Worm (Caenorhabditis elegans): ENCODE results near the gene M106.2.

The M106.2 gene

ce11 chrII:10868670-10869246, 19.0 kb upstream of the M106.2 start, which contains the start of the genes gmps-1 and cap-2 (continued):
- peak; percentile 19 for TF ChIP-seq nhr-90 (tag; optimal IDR thresholded peaks at IDR 0.05)
- no peak for TF ChIP-seq nfya-1 (tag; optimal IDR thresholded peaks at IDR 0.05; ENCODE audit: borderline replicate concordance, insufficient read depth)
- TF ChIP-seq hsf-1 (GFP tag; IDR thresholded peaks at IDR 0.05): peak; percentile 80
- peak; percentile 91 for TF ChIP-seq D2030.7 (GFP tag; IDR thresholded peaks at IDR 0.05)
- peak; percentile 45 for TF ChIP-seq efl-1 (GFP tag; optimal IDR thresholded peaks at IDR 0.05)
- TF ChIP-seq ets-4 (GFP tag; optimal IDR thresholded peaks at IDR 0.05): no peak
- peak; percentile 91 for TF ChIP-seq ceh-27 (GFP tag; optimal IDR thresholded peaks at IDR 0.05)
- TF ChIP-seq tbx-9 (tag; optimal IDR thresholded peaks at IDR 0.05; ENCODE audit: borderline replicate concordance): no peak
- peak; percentile 96 for TF ChIP-seq K11D2.4 (GFP tag; IDR thresholded peaks at IDR 0.05)
- TF ChIP-seq nhr-179 (tag; optimal IDR thresholded peaks at IDR 0.05): no peak
- 0 out of 2 replicates have a peak, but pooled peaks have one; percentile 30 for TF ChIP-seq attf-6 (GFP tag; IDR thresholded peaks at IDR 0.05)
- peak; percentile 45 for TF ChIP-seq ztf-3 (GFP tag; optimal IDR thresholded peaks at IDR 0.05)
- peak; percentile 54 for TF ChIP-seq F10E7.11 (tag; optimal IDR thresholded peaks at IDR 0.05)
- no peak for TF ChIP-seq ceh-40 (GFP tag; IDR thresholded peaks at IDR 0.05)
- TF ChIP-seq F55B11.4 (tag; optimal IDR thresholded peaks at IDR 0.05; ENCODE audit: borderline replicate concordance, insufficient read depth): no peak
- peak; percentile 53 for TF ChIP-seq him-1 (tag; optimal IDR thresholded peaks at IDR 0.05)
- TF ChIP-seq F23B12.7 (tag; optimal IDR thresholded peaks at IDR 0.05; ENCODE audit: insufficient read depth): peak; percentile 67
- no peak for TF ChIP-seq mes-4 (tag; optimal IDR thresholded peaks at IDR 0.05)
- TF ChIP-seq zfh-2 (GFP tag; conservative IDR thresholded peaks at IDR 0.05): peak; percentile 91
- no peak for TF ChIP-seq ccch-3 (GFP tag; optimal IDR thresholded peaks at IDR 0.05)
- peak; percentile 82; the same call in 1 of the 2 replicates for TF ChIP-seq ztf-28 (GFP tag; IDR thresholded peaks at IDR 0.05)
- peak; percentile 88; the same call in 1 of the 2 replicates for TF ChIP-seq lag-1 (GFP tag; IDR thresholded peaks at IDR 0.05)
- TF ChIP-seq B0035.1 (tag; optimal IDR thresholded peaks at IDR 0.05): peak; percentile 54
- peak; percentile 92 for TF ChIP-seq C17E4.6 (GFP tag; IDR thresholded peaks at IDR 0.05)
- TF ChIP-seq zim-3 (tag; optimal IDR thresholded peaks at IDR 0.05): no peak
- TF ChIP-seq ceh-100 (GFP tag; IDR thresholded peaks at IDR 0.05): peak; percentile 85
- peak; percentile 65 for TF ChIP-seq B0019.2 (GFP tag; conservative IDR thresholded peaks at IDR 0.05)
- TF ChIP-seq attf-3 (GFP tag; conservative IDR thresholded peaks at IDR 0.05): peak; percentile 78
- peak; percentile 92 for TF ChIP-seq atf-7 (tag; optimal IDR thresholded peaks at IDR 0.05)
- TF ChIP-seq repo-1 (tag; optimal IDR thresholded peaks at IDR 0.05): peak; percentile 95
- TF ChIP-seq Y67H2A.10 (GFP tag; conservative IDR thresholded peaks at IDR 0.05): peak; percentile 64; the same call in 1 of the 2 replicates

ce11 chrII:10867219-10867618, 17.4 kb upstream of the M106.2 start:
- TF ChIP-seq mel-28 (tag; optimal IDR thresholded peaks at IDR 0.05; ENCODE audit: borderline replicate concordance) (no peak), somi-1 (GFP tag; optimal IDR thresholded peaks at IDR 0.05) (no peak), snpc-3.4 (tag; optimal IDR thresholded peaks at IDR 0.05) (no peak), lin-54 (GFP tag; optimal IDR thresholded peaks at IDR 0.05) (peak; percentile 20), hmg-1.2 (GFP tag; IDR thresholded peaks at IDR 0.05) (peak; percentile 19; the same call in 1 of the 2 replicates), sptf-2 (GFP tag; optimal IDR thresholded peaks at IDR 0.05) (no peak), lin-35 (GFP tag; optimal IDR thresholded peaks at IDR 0.05) (no peak), F57A8.1 (GFP tag; optimal IDR thresholded peaks at IDR 0.05) (no peak), nhr-80 (tag; optimal IDR thresholded peaks at IDR 0.05) (peak; percentile 56), F33H1.4 (GFP tag; IDR thresholded peaks at IDR 0.05) (peak; percentile 10; the same call in 1 of the 2 replicates), let-526 (GFP tag; IDR thresholded peaks at IDR 0.05) (no peak), nhr-27 (tag; optimal IDR thresholded peaks at IDR 0.05) (no peak), bed-1 (GFP tag; IDR thresholded peaks at IDR 0.05) (no peak), lir-1 (GFP tag; conservative IDR thresholded peaks at IDR 0.05) (no peak), ceh-40 (GFP tag; IDR thresholded peaks at IDR 0.05) (no peak), egl-18 (GFP tag; IDR thresholded peaks at IDR 0.05) (no peak), cebp-1 (GFP tag; IDR thresholded peaks at IDR 0.05) (no peak), cebp-1 (tag; optimal IDR thresholded peaks at IDR 0.05) (peak; percentile 56), cebp-2 (GFP tag; IDR thresholded peaks at IDR 0.05) (no peak)

All from whole organism, young adult.